Worm (Caenorhabditis elegans) whole organism, young adult: ENCODE data around the gene srab-18.

Experiments
- B0035.1 ChIP-seq: sonication (generic microtip); optimal IDR thresholded peaks from 2 replicates; lab custom pipeline; 2016; ENCODE audit warnings: missing genetic modification characterization, mild to moderate bottlenecking, missing compliant biosample characterization, missing genotype, missing genetic modification reagents
- F23B12.7 ChIP-seq: sonication (generic microtip); optimal IDR thresholded peaks from 2 replicates; lab custom pipeline; 2017; ENCODE audit warnings: missing genetic modification characterization, mild to moderate bottlenecking, missing compliant biosample characterization, antibody characterized with exemption, moderate library complexity; ENCODE audit not compliant: insufficient read depth
- F49E8.2 ChIP-seq: sonication (generic microtip); optimal IDR thresholded peaks from 3 replicates; lab custom pipeline; 2017; ENCODE audit warnings: missing genetic modification characterization, mild to moderate bottlenecking, missing compliant biosample characterization, antibody characterized with exemption, moderate library complexity; ENCODE audit not compliant: insufficient read depth
- K11D2.4 ChIP-seq: fragments of 200-800 bp; sonication (Bioruptor generic); IDR thresholded peaks from 2 replicates; pipeline ENCODE4 v1.3.6; 2022; ENCODE audit warnings: missing genetic modification reagents, missing genetic modification characterization, missing compliant biosample characterization
- K12H6.12 ChIP-seq: fragments of 200-800 bp; sonication (Bioruptor generic); optimal IDR thresholded peaks from 2 replicates; lab custom pipeline; 2018; ENCODE audit warnings: mild to moderate bottlenecking, missing genetic modification characterization, missing compliant biosample characterization
- Y79H2A.3 ChIP-seq: fragments of 200-800 bp; sonication (Bioruptor generic); conservative IDR thresholded peaks from 2 replicates; pipeline ENCODE4 v1.3.6; 2022; ENCODE audit warnings: missing genetic modification reagents, missing genetic modification characterization, missing compliant biosample characterization
- akir-1 ChIP-seq: fragments of 200-800 bp; sonication (Bioruptor generic); optimal IDR thresholded peaks from 2 replicates; lab custom pipeline; 2018; ENCODE audit warnings: mild to moderate bottlenecking, missing genetic modification characterization, moderate library complexity, missing compliant biosample characterization
- ama-1 ChIP-seq, 3 experiments: fragments of 150-350 bp in 1 of 3; sonication (generic microtip) in 2 of 3; optimal IDR thresholded peaks; 2 replicates each; lab custom pipeline; 2014 to 2018; ENCODE audit warnings: missing biosample characterization in 2 of 3, missing genetic modification characterization in 2 of 3, missing genetic modification reagents in 2 of 3
- aptf-2 ChIP-seq: fragments of 200-800 bp; sonication (Bioruptor generic); conservative IDR thresholded peaks from 2 replicates; pipeline ENCODE4 v1.3.6; 2022; ENCODE audit warnings: missing genetic modification reagents, missing genetic modification characterization, missing compliant biosample characterization
- aptf-3 ChIP-seq: fragments of 200-800 bp; sonication (Bioruptor generic); IDR thresholded peaks from 2 replicates; pipeline ENCODE4 v1.3.6; 2022; ENCODE audit warnings: missing genetic modification characterization, missing compliant biosample characterization
- athp-1 ChIP-seq: sonication (generic microtip); optimal IDR thresholded peaks from 2 replicates; lab custom pipeline; 2017; ENCODE audit warnings: mild to moderate bottlenecking, missing genetic modification characterization, missing compliant biosample characterization
- bed-1 ChIP-seq: fragments of 200-800 bp; sonication (Bioruptor generic); IDR thresholded peaks from 2 replicates; pipeline ENCODE4 v1.3.6; 2022; ENCODE audit warnings: missing genetic modification reagents, missing genetic modification characterization, missing compliant biosample characterization
- ceh-100 ChIP-seq: fragments of 200-800 bp; sonication (Bioruptor generic); IDR thresholded peaks from 2 replicates; pipeline ENCODE4 v1.3.6; 2022; ENCODE audit warnings: missing genetic modification reagents, missing genetic modification characterization, missing compliant biosample characterization
- ceh-58 ChIP-seq: fragments of 200-800 bp; sonication (Bioruptor generic); IDR thresholded peaks from 2 replicates; pipeline ENCODE4 v1.3.6; 2022; ENCODE audit warnings: missing genetic modification characterization, missing compliant biosample characterization
- ceh-91 ChIP-seq: fragments of 200-800 bp; sonication (Bioruptor generic); IDR thresholded peaks from 2 replicates; pipeline ENCODE4 v1.3.6; 2022; ENCODE audit warnings: missing genetic modification reagents, missing genetic modification characterization, missing compliant biosample characterization
- egl-44 ChIP-seq: fragments of 200-800 bp; sonication (Bioruptor generic); IDR thresholded peaks from 2 replicates; pipeline ENCODE4 v1.3.6; 2022; ENCODE audit warnings: missing genetic modification reagents, missing genetic modification characterization, missing compliant biosample characterization
- ekl-4 ChIP-seq: fragments of 200-800 bp; sonication (Bioruptor generic); IDR thresholded peaks from 2 replicates; pipeline ENCODE4 v1.3.6; 2022; ENCODE audit warnings: missing genetic modification reagents, missing genetic modification characterization, missing compliant biosample characterization
- hmg-1.2 ChIP-seq: fragments of 200-800 bp; sonication (Bioruptor generic); IDR thresholded peaks from 2 replicates; pipeline ENCODE4 v1.3.6; 2022; ENCODE audit warnings: missing genetic modification reagents, missing genetic modification characterization, missing compliant biosample characterization
- hmg-20 ChIP-seq: fragments of 200-800 bp; sonication (Bioruptor generic); IDR thresholded peaks from 2 replicates; pipeline ENCODE4 v1.3.6; 2022; ENCODE audit warnings: missing genetic modification reagents, missing genetic modification characterization, missing compliant biosample characterization
- hrde-1 ChIP-seq: sonication (generic microtip); optimal IDR thresholded peaks from 2 replicates; lab custom pipeline; 2016; ENCODE audit warnings: missing genetic modification characterization, mild to moderate bottlenecking, missing compliant biosample characterization, moderate library complexity, missing genotype, missing genetic modification reagents, borderline replicate concordance
- let-526 ChIP-seq: fragments of 200-800 bp; sonication (Bioruptor generic); IDR thresholded peaks from 2 replicates; pipeline ENCODE4 v1.3.6; 2022; ENCODE audit warnings: missing genetic modification reagents, missing genetic modification characterization, missing compliant biosample characterization
- madf-10 ChIP-seq: sonication (generic microtip); optimal IDR thresholded peaks from 2 replicates; lab custom pipeline; 2016; ENCODE audit warnings: mild to moderate bottlenecking, missing genetic modification characterization, missing compliant biosample characterization
- madf-6 ChIP-seq: fragments of 200-800 bp; sonication (Bioruptor generic); IDR thresholded peaks from 2 replicates; pipeline ENCODE4 v1.3.6; 2022; ENCODE audit warnings: missing genetic modification reagents, missing genetic modification characterization, missing compliant biosample characterization
- pha-4 ChIP-seq: fragments of 150-350 bp; sonication (generic microtip); optimal IDR thresholded peaks from 2 replicates; lab custom pipeline; 2014; ENCODE audit warnings: missing biosample characterization, missing genetic modification reagents, missing genetic modification characterization
- rcor-1 ChIP-seq: fragments of 200-800 bp; sonication (Bioruptor generic); IDR thresholded peaks from 2 replicates; pipeline ENCODE4 v1.3.6; 2022; ENCODE audit warnings: missing genetic modification reagents, missing genetic modification characterization, missing compliant biosample characterization
- rec-8 ChIP-seq, 2 experiments: sonication (generic microtip); optimal IDR thresholded peaks; 2 replicates each; lab custom pipeline; 2016; ENCODE audit warnings: mild to moderate bottlenecking in 2 of 2, missing genetic modification characterization in 2 of 2, missing genetic modification reagents in 2 of 2, missing genotype in 2 of 2, missing biosample characterization in 1 of 2, missing compliant biosample characterization in 1 of 2, moderate library complexity in 1 of 2
- rpc-1 ChIP-seq, 2 experiments: fragments of 150-350 bp in 1 of 2; sonication (generic microtip) in 1 of 2; optimal IDR thresholded peaks; 2 replicates each; lab custom pipeline; 2014 to 2018; ENCODE audit warnings: missing biosample characterization in 1 of 2, missing genetic modification characterization in 1 of 2, missing genetic modification reagents in 1 of 2, missing genotype in 1 of 2
- sdz-38 ChIP-seq: sonication (generic microtip); optimal IDR thresholded peaks from 2 replicates; lab custom pipeline; 2016; ENCODE audit warnings: missing genotype, missing genetic modification characterization, missing compliant biosample characterization
- sea-2 ChIP-seq: fragments of 200-800 bp; sonication (Bioruptor generic); IDR thresholded peaks from 2 replicates; pipeline ENCODE4 v1.3.6; 2022; ENCODE audit warnings: missing genetic modification characterization, missing compliant biosample characterization
- snpc-1.1 ChIP-seq: sonication (generic microtip); optimal IDR thresholded peaks from 2 replicates; lab custom pipeline; 2017; ENCODE audit warnings: missing genetic modification characterization, mild to moderate bottlenecking, missing compliant biosample characterization, antibody characterized with exemption, moderate library complexity, missing genotype, missing genetic modification reagents; ENCODE audit not compliant: insufficient read depth
- snpc-1.3 ChIP-seq: sonication (generic microtip); optimal IDR thresholded peaks from 2 replicates; lab custom pipeline; 2017; ENCODE audit warnings: missing genetic modification characterization, mild to moderate bottlenecking, missing compliant biosample characterization, antibody characterized with exemption, moderate library complexity, missing genotype, missing genetic modification reagents; ENCODE audit not compliant: insufficient read depth
- somi-1 ChIP-seq: fragments of 200-800 bp; sonication (Bioruptor generic); optimal IDR thresholded peaks from 2 replicates; lab custom pipeline; 2018; ENCODE audit warnings: mild to moderate bottlenecking, missing genetic modification characterization, missing compliant biosample characterization
- tbp1 ChIP-seq: fragments of 200-800 bp; sonication (Bioruptor generic); optimal IDR thresholded peaks from 2 replicates; lab custom pipeline; 2018; ENCODE audit warnings: mild to moderate bottlenecking, missing genetic modification characterization, missing compliant biosample characterization
- ztf-22 ChIP-seq: fragments of 200-800 bp; sonication (Bioruptor generic); optimal IDR thresholded peaks from 2 replicates; lab custom pipeline; 2018; ENCODE audit warnings: mild to moderate bottlenecking, missing genetic modification characterization, moderate library complexity, missing compliant biosample characterization
- ztf-25 ChIP-seq: fragments of 200-800 bp; sonication (Bioruptor generic); IDR thresholded peaks from 2 replicates; pipeline ENCODE4 v1.3.6; 2022; ENCODE audit warnings: missing genetic modification reagents, missing genetic modification characterization, missing compliant biosample characterization
- ztf-26 ChIP-seq: sonication (generic microtip); optimal IDR thresholded peaks from 2 replicates; lab custom pipeline; 2017; ENCODE audit warnings: missing genetic modification characterization, missing compliant biosample characterization

srab-18 gene

ce11 chrV:9913863-9914262 lies 42.6 kb upstream of the srab-18 start, which contains the start of gene fipr-10:
fipr-10 (plus strand) TSS chrV:9914163.
- TF ChIP-seq Y79H2A.3 (no peak), sea-2 (no peak), hmg-20 (GFP tag; lab: Robert Waterston, UW) (no peak), ceh-58 (GFP tag; lab: Robert Waterston, UW) (no peak), akir-1 (GFP tag; lab: Kevin White, UChicago) (no peak), K12H6.12 (no peak), ceh-100 (GFP tag; lab: Robert Waterston, UW) (no peak), snpc-1.3 (tag; lab: Kevin White, UChicago) (no peak), somi-1 (GFP tag; lab: Kevin White, UChicago) (no peak), sdz-38 (tag; lab: Kevin White, UChicago) (no peak), ztf-22 (GFP tag; lab: Kevin White, UChicago) (no peak), B0035.1 (no peak)

- TF ChIP-seq madf-6 (GFP tag; lab: Robert Waterston, UW) (no peak), aptf-3 (no peak), ztf-22 (GFP tag; lab: Kevin White, UChicago) (no peak), pha-4 (tag; lab: Kevin White, UChicago) (no peak), F49E8.2 (tag; lab: Kevin White, UChicago) (no peak), let-526 (GFP tag; lab: Robert Waterston, UW) (no peak), athp-1 (no peak), hmg-1.2 (GFP tag; lab: Robert Waterston, UW) (no peak), K11D2.4 (no peak), F23B12.7 (no peak), tbp1 (GFP tag; lab: Kevin White, UChicago) (no peak), ztf-25 (no peak), snpc-1.1 (tag; lab: Kevin White, UChicago) (no peak), hrde-1 (tag; lab: Kevin White, UChicago) (no peak), madf-10 (tag; lab: Kevin White, UChicago) (no peak), rcor-1 (GFP tag; lab: Robert Waterston, UW) (no peak), ztf-26 (no peak), ekl-4 (GFP tag; lab: Robert Waterston, UW) (no peak)
Observed at ce11 chrV:9911165-9911564, 39.9 kb upstream of the srab-18 start.

- TF ChIP-seq egl-44 (no peak), ama-1 (optimal IDR thresholded peaks at IDR 0.05; lab: Kevin White, UChicago) (no peak), ama-1 (GFP tag; optimal IDR thresholded peaks at IDR 0.05; lab: Kevin White, UChicago) (no peak), ceh-91 (GFP tag; lab: Robert Waterston, UW) (no peak), rpc-1 (optimal IDR thresholded peaks at IDR 0.05; lab: Kevin White, UChicago) (no peak), rpc-1 (tag; optimal IDR thresholded peaks at IDR 0.05; lab: Kevin White, UChicago) (no peak), bed-1 (GFP tag; lab: Robert Waterston, UW) (no peak), rec-8 (tag; optimal IDR thresholded peaks at IDR 0.05; lab: Kevin White, UChicago) (no peak), aptf-2 (no peak)
Observed at ce11 chrV:9909624-9910023, 38.4 kb upstream of the srab-18 start.
